Worm (Caenorhabditis elegans): ENCODE data around the gene hut-1.

DNA sequence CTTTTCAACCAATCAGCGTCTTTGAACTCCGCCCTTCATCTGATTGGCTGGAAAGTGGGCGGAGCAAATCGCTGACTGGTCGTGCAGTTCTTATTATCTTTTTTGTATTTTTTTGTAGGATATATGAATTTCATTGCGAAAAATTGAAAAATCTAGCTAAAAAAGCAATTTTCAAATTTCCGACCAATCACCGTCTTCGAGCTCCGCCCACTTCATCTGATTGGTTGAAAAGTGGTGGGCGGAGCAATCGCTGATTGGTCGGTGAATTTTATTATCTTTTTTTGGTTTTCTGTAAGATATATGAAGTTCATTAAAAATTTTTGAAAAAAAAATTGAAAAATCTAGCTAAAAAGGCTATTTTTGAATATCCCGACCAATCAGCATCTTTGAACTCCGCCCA is 31.1 kb upstream of the hut-1 start:
- TF ChIP-seq flt-1 (GFP tag; IDR thresholded peaks at IDR 0.05) = no peak
- TF ChIP-seq ceh-13 (GFP tag; optimal IDR thresholded peaks at IDR 0.05) = no peak
- TF ChIP-seq ama-1 (optimal IDR thresholded peaks at IDR 0.05) = no peak
- no peak for TF ChIP-seq sea-1 (GFP tag; conservative IDR thresholded peaks at IDR 0.05)
- no peak for TF ChIP-seq pes-1 (GFP tag; IDR thresholded peaks at IDR 0.05)
- no peak for TF ChIP-seq hmg-4 (GFP tag; optimal IDR thresholded peaks at IDR 0.05)
- no peak for TF ChIP-seq F13C5.2 (tag; optimal IDR thresholded peaks at IDR 0.05)
- no peak for TF ChIP-seq aly-1 (tag; optimal IDR thresholded peaks at IDR 0.05)
- no peak for TF ChIP-seq tra-4 (tag; optimal IDR thresholded peaks at IDR 0.05)
- no peak for TF ChIP-seq tbx-11 (GFP tag; IDR thresholded peaks at IDR 0.05)
- no peak for TF ChIP-seq ceh-36 (tag; optimal IDR thresholded peaks at IDR 0.05)
- TF ChIP-seq scrt-1 (GFP tag; IDR thresholded peaks at IDR 0.05) = no peak
- no peak for TF ChIP-seq hmbx-1 (tag; optimal IDR thresholded peaks at IDR 0.05)

Data from whole organism, early embryonic.